Fruit fly (Drosophila melanogaster) whole organism, embryonic: ENCODE measurements around the gene CG13623.

Experiments used
- Ada2b ChIP-seq: fragments of 200-800 bp; sonication (Bioruptor generic); IDR thresholded peaks from 2 replicates; pipeline ENCODE4 v1.3.6; 2022; ENCODE audit warnings: missing biosample characterization, missing genetic modification characterization
- Aef1 ChIP-seq: fragments of 200-800 bp; sonication (Bioruptor generic); IDR thresholded peaks from 3 replicates; pipeline ENCODE4 v1.3.6; 2022; ENCODE audit warnings: missing biosample characterization, missing genetic modification characterization
- Antp ChIP-seq: fragments of 200-800 bp; sonication (Bioruptor generic); optimal IDR thresholded peaks from 3 replicates; lab custom pipeline; 2016; ENCODE audit warnings: missing biosample characterization, missing genetic modification characterization
- Asciz ChIP-seq: fragments of 200-800 bp; sonication (Bioruptor generic); optimal IDR thresholded peaks from 2 replicates; lab custom pipeline; 2017; ENCODE audit warnings: missing biosample characterization, mild to moderate bottlenecking, missing genetic modification characterization, missing genetic modification reagents
- Atf6 ChIP-seq: fragments of 200-800 bp; sonication (Bioruptor generic); IDR thresholded peaks from 2 replicates; pipeline ENCODE4 v1.3.6; 2022; ENCODE audit warnings: missing biosample characterization, missing genetic modification characterization
- CG10565 ChIP-seq: fragments of 200-800 bp; sonication (Bioruptor generic); optimal IDR thresholded peaks from 3 replicates; lab custom pipeline; 2016; ENCODE audit warnings: missing biosample characterization, mild to moderate bottlenecking, missing genetic modification characterization
- CG11560 ChIP-seq: fragments of 200-800 bp; sonication (Bioruptor generic); IDR thresholded peaks from 3 replicates; pipeline ENCODE4 v1.3.6; 2022; ENCODE audit warnings: missing biosample characterization, missing genetic modification characterization
- CG13296 ChIP-seq: fragments of 200-800 bp; sonication (Bioruptor generic); optimal IDR thresholded peaks from 3 replicates; lab custom pipeline; 2018; ENCODE audit warnings: missing biosample characterization, mild to moderate bottlenecking, missing genetic modification characterization
- CG13424 ChIP-seq: fragments of 200-800 bp; sonication (Bioruptor generic); optimal IDR thresholded peaks from 2 replicates; lab custom pipeline; 2019; ENCODE audit warnings: missing biosample characterization, mild to moderate bottlenecking, missing genetic modification characterization, moderate library complexity
- CG17359 ChIP-seq: fragments of 200-800 bp; sonication (Bioruptor generic); optimal IDR thresholded peaks from 3 replicates; lab custom pipeline; 2018; ENCODE audit warnings: missing biosample characterization, mild to moderate bottlenecking, missing genetic modification characterization, moderate library complexity
- CG18764 ChIP-seq: fragments of 200-800 bp; sonication (Bioruptor generic); optimal IDR thresholded peaks from 3 replicates; lab custom pipeline; 2016; ENCODE audit warnings: missing biosample characterization, missing genetic modification characterization
- CG30431 ChIP-seq: fragments of 200-800 bp; sonication (Bioruptor generic); optimal IDR thresholded peaks from 2 replicates; lab custom pipeline; 2017; ENCODE audit warnings: missing biosample characterization, missing genetic modification characterization
- CG31441 ChIP-seq: fragments of 200-800 bp; sonication (Bioruptor generic); IDR thresholded peaks from 2 replicates; pipeline ENCODE4 v1.3.6; 2022; ENCODE audit warnings: missing biosample characterization, missing genetic modification characterization
- CG3995 ChIP-seq: fragments of 200-800 bp; sonication (Bioruptor generic); optimal IDR thresholded peaks from 3 replicates; lab custom pipeline; 2016; ENCODE audit warnings: missing biosample characterization, missing genetic modification characterization
- CG4282 ChIP-seq: fragments of 200-800 bp; sonication (Bioruptor generic); optimal IDR thresholded peaks from 2 replicates; lab custom pipeline; 2016; ENCODE audit warnings: missing biosample characterization, missing genetic modification characterization
- CG4360 ChIP-seq: fragments of 200-800 bp; sonication (Bioruptor generic); IDR thresholded peaks from 2 replicates; pipeline ENCODE4 v1.3.6; 2022; ENCODE audit warnings: missing biosample characterization, missing genetic modification characterization
- CG43689 ChIP-seq: fragments of 200-800 bp; sonication (Bioruptor generic); IDR thresholded peaks from 2 replicates; pipeline ENCODE4 v1.3.6; 2022; ENCODE audit warnings: missing biosample characterization, missing genetic modification characterization
- CG5180 ChIP-seq: fragments of 200-800 bp; sonication (Bioruptor generic); optimal IDR thresholded peaks from 3 replicates; lab custom pipeline; 2017; ENCODE audit warnings: missing biosample characterization, missing genetic modification characterization, mild to moderate bottlenecking, moderate library complexity, missing genetic modification reagents
- CG6689 ChIP-seq: fragments of 200-800 bp; sonication (Bioruptor generic); IDR thresholded peaks from 2 replicates; pipeline ENCODE4 v1.3.6; 2022; ENCODE audit warnings: missing biosample characterization, missing genetic modification characterization
- CG7745 ChIP-seq: fragments of 200-800 bp; sonication (Bioruptor generic); optimal IDR thresholded peaks from 2 replicates; lab custom pipeline; 2018; ENCODE audit warnings: missing biosample characterization, mild to moderate bottlenecking, missing genetic modification characterization, moderate library complexity
- CG9727 ChIP-seq: fragments of 200-800 bp; sonication (Bioruptor generic); optimal IDR thresholded peaks from 3 replicates; lab custom pipeline; 2017; ENCODE audit warnings: missing biosample characterization, mild to moderate bottlenecking, missing genetic modification characterization
- CHES-1-like ChIP-seq: fragments of 200-800 bp; sonication (Bioruptor generic); optimal IDR thresholded peaks from 2 replicates; lab custom pipeline; 2016; ENCODE audit warnings: missing biosample characterization, missing genetic modification characterization
- Deaf1 ChIP-seq: fragments of 200-800 bp; optimal IDR thresholded peaks from 3 replicates; lab custom pipeline; 2019; ENCODE audit warnings: missing biosample characterization, mild to moderate bottlenecking, missing genetic modification characterization, moderate library complexity
- Dref ChIP-seq: fragments of 200-800 bp; sonication (Bioruptor generic); IDR thresholded peaks from 2 replicates; pipeline ENCODE4 v1.3.6; 2022; ENCODE audit warnings: missing biosample characterization, missing genetic modification characterization
- GATAe ChIP-seq: fragments of 200-800 bp; sonication (Bioruptor generic); conservative IDR thresholded peaks from 2 replicates; pipeline ENCODE4 v1.3.6; 2022; ENCODE audit warnings: missing biosample characterization, missing genetic modification characterization
- MBD-R2 ChIP-seq: fragments of 200-800 bp; sonication (Bioruptor generic); IDR thresholded peaks from 2 replicates; pipeline ENCODE4 v1.3.6; 2022; ENCODE audit warnings: missing biosample characterization, missing genetic modification characterization
- Meics ChIP-seq: fragments of 200-800 bp; sonication (Bioruptor generic); optimal IDR thresholded peaks from 2 replicates; lab custom pipeline; 2017; ENCODE audit warnings: missing biosample characterization, mild to moderate bottlenecking, missing genetic modification characterization
- Oli ChIP-seq: fragments of 200-800 bp; sonication (Bioruptor generic); optimal IDR thresholded peaks from 2 replicates; lab custom pipeline; 2018; ENCODE audit warnings: missing biosample characterization, mild to moderate bottlenecking, missing genetic modification characterization, moderate library complexity
- Scr ChIP-seq: fragments of 200-800 bp; sonication (Bioruptor generic); IDR thresholded peaks from 2 replicates; pipeline ENCODE4 v1.3.6; 2022; ENCODE audit warnings: missing biosample characterization, missing genetic modification characterization; ENCODE audit not compliant: partially characterized antibody
- Spps ChIP-seq: fragments of 200-800 bp; sonication (Bioruptor generic); optimal IDR thresholded peaks from 2 replicates; lab custom pipeline; 2018; ENCODE audit warnings: missing biosample characterization, mild to moderate bottlenecking, missing genetic modification characterization
- ab ChIP-seq: fragments of 200-800 bp; sonication (Bioruptor generic); optimal IDR thresholded peaks from 2 replicates; lab custom pipeline; 2016; ENCODE audit warnings: missing biosample characterization, missing genetic modification characterization
- ase ChIP-seq: fragments of 200-800 bp; sonication (Bioruptor generic); IDR thresholded peaks from 3 replicates; pipeline ENCODE4 v1.3.6; 2022; ENCODE audit warnings: missing biosample characterization, missing genetic modification characterization
- ato ChIP-seq: fragments of 200-800 bp; sonication (Bioruptor generic); IDR thresholded peaks from 2 replicates; pipeline ENCODE4 v1.3.6; 2022; ENCODE audit warnings: missing biosample characterization, missing genetic modification characterization; ENCODE audit not compliant: partially characterized antibody
- da ChIP-seq: fragments of 200-800 bp; sonication (Bioruptor generic); optimal IDR thresholded peaks from 2 replicates; lab custom pipeline; 2016; ENCODE audit warnings: missing biosample characterization, missing genetic modification characterization
- ems ChIP-seq: fragments of 200-800 bp; sonication (Bioruptor generic); optimal IDR thresholded peaks from 3 replicates; lab custom pipeline; 2016; ENCODE audit warnings: missing biosample characterization, missing genetic modification characterization
- fd3F ChIP-seq: fragments of 200-800 bp; sonication (Bioruptor generic); optimal IDR thresholded peaks from 2 replicates; lab custom pipeline; 2018; ENCODE audit warnings: missing biosample characterization, mild to moderate bottlenecking, missing genetic modification characterization, moderate library complexity
- fru ChIP-seq: fragments of >200 bp; optimal IDR thresholded peaks from 2 replicates; lab custom pipeline; 2017
- jigr1 ChIP-seq: fragments of 200-800 bp; sonication (Bioruptor generic); IDR thresholded peaks from 3 replicates; pipeline ENCODE4 v1.3.6; 2022; ENCODE audit warnings: missing biosample characterization, missing genetic modification characterization
- nmo ChIP-seq: fragments of 200-800 bp; sonication (Bioruptor generic); optimal IDR thresholded peaks from 2 replicates; lab custom pipeline; 2018; ENCODE audit warnings: missing biosample characterization, mild to moderate bottlenecking, missing genetic modification characterization, moderate library complexity
- oc ChIP-seq: fragments of 200-800 bp; sonication (Bioruptor generic); optimal IDR thresholded peaks from 2 replicates; lab custom pipeline; 2018; ENCODE audit warnings: missing biosample characterization, mild to moderate bottlenecking, missing genetic modification characterization, moderate library complexity
- p53 ChIP-seq: fragments of 200-800 bp; sonication (Bioruptor generic); optimal IDR thresholded peaks from 2 replicates; lab custom pipeline; 2016; ENCODE audit warnings: missing biosample characterization, missing genetic modification characterization
- pho ChIP-seq: fragments of 200-800 bp; sonication (Bioruptor generic); optimal IDR thresholded peaks from 2 replicates; lab custom pipeline; 2016; ENCODE audit warnings: missing biosample characterization, missing genetic modification characterization
- rib ChIP-seq: fragments of 200-800 bp; sonication (Bioruptor generic); IDR thresholded peaks from 2 replicates; pipeline ENCODE4 v1.3.6; 2022; ENCODE audit warnings: missing biosample characterization, missing genetic modification characterization
- ro ChIP-seq: fragments of 200-800 bp; sonication (Bioruptor generic); IDR thresholded peaks from 2 replicates; pipeline ENCODE4 v1.3.6; 2022; ENCODE audit warnings: missing biosample characterization, missing genetic modification characterization
- schlank ChIP-seq: fragments of 200-800 bp; sonication (Bioruptor generic); optimal IDR thresholded peaks from 2 replicates; lab custom pipeline; 2018; ENCODE audit warnings: missing biosample characterization, mild to moderate bottlenecking, missing genetic modification characterization
- scrt ChIP-seq: fragments of 200-800 bp; sonication (Bioruptor generic); optimal IDR thresholded peaks from 2 replicates; lab custom pipeline; 2018; ENCODE audit warnings: missing biosample characterization, mild to moderate bottlenecking, missing genetic modification characterization, moderate library complexity
- slou ChIP-seq: fragments of 200-800 bp; sonication (Bioruptor generic); optimal IDR thresholded peaks from 3 replicates; lab custom pipeline; 2016; ENCODE audit warnings: missing biosample characterization, missing genetic modification characterization
- tup ChIP-seq: fragments of 200-800 bp; sonication (Bioruptor generic); optimal IDR thresholded peaks from 2 replicates; lab custom pipeline; 2016; ENCODE audit warnings: missing biosample characterization, mild to moderate bottlenecking, missing genetic modification characterization, moderate library complexity
- unc-4 ChIP-seq: fragments of 200-800 bp; sonication (Bioruptor generic); IDR thresholded peaks from 2 replicates; pipeline ENCODE4 v1.3.6; 2022; ENCODE audit warnings: missing biosample characterization, missing genetic modification characterization; ENCODE audit not compliant: partially characterized antibody
- unpg ChIP-seq: fragments of 200-800 bp; sonication (Bioruptor generic); optimal IDR thresholded peaks from 3 replicates; lab custom pipeline; 2018; ENCODE audit warnings: missing biosample characterization, mild to moderate bottlenecking, missing genetic modification characterization, moderate library complexity

CG13623 gene

DNA sequence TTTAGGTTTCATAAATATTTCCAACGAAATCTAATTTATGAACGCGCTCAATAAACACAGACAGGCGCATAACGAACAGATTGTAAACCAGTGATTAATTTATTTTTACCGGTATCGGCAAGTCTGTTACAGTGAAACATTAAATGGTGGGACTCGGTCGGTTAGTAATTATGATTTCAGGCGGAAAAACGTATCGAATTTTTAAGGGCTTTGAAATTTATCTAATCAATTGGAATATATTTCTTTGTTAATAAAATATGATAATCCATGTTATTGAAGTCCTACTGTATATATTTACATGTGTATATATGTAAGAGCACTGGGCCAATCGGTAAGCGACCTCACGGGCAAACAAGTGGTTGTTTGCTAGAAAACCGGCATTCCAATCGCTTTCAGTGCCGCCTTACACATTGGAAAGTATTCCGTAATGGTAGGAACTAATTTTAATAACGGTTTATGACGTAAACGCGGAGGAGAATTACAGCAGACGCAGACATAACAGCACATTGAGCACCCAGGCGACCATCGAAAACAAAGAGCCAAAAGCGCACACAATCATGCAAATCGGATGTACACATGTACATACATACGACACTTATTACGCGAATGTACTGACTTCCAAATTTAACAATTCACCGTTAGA lies 12.8 kb upstream of the CG13623 start (continued):
- peak; percentile 2 for TF ChIP-seq CG5180 (GFP tag; lab: Kevin White, UChicago)
- no peak for TF ChIP-seq scrt (GFP tag; lab: Kevin White, UChicago)
- TF ChIP-seq schlank, result peak; percentile 83
- peak; percentile 95 for TF ChIP-seq Oli (tag; lab: Kevin White, UChicago)
- no peak for TF ChIP-seq CG7745
- peak; percentile 96 for TF ChIP-seq rib (GFP tag; lab: Robert Waterston, UW)
- TF ChIP-seq fd3F (GFP tag; lab: Kevin White, UChicago), result peak; percentile 97
- TF ChIP-seq CG6689, result peak; percentile 93
- TF ChIP-seq fru (lab: Kevin White, UChicago), result no peak
- TF ChIP-seq CHES-1-like (GFP tag; lab: Kevin White, UChicago), result peak; percentile 70
- TF ChIP-seq CG13296 (GFP tag; lab: Kevin White, UChicago), result peak; percentile 92
- TF ChIP-seq MBD-R2 (GFP tag; lab: Robert Waterston, UW), result peak; percentile 92
- peak; percentile 77 for TF ChIP-seq CG30431
- TF ChIP-seq unc-4, result no peak
- TF ChIP-seq CG9727, result peak; percentile 88
- TF ChIP-seq CG4360 (GFP tag; lab: Robert Waterston, UW), result peak; percentile 55; the same call in 1 of the 2 replicates
- peak; percentile 95 for TF ChIP-seq CG43689 (GFP tag; lab: Robert Waterston, UW)
- TF ChIP-seq unpg, result peak; percentile 93
- no peak for TF ChIP-seq Deaf1
- peak; percentile 55 for TF ChIP-seq CG4282 (GFP tag; lab: Kevin White, UChicago)
- TF ChIP-seq Meics (GFP tag; lab: Kevin White, UChicago), result peak; percentile 91
- peak; percentile 17 for TF ChIP-seq p53 (GFP tag; lab: Kevin White, UChicago)
- peak; percentile 66 for TF ChIP-seq Antp (GFP tag; lab: Kevin White, UChicago)
- TF ChIP-seq CG11560 (tag; lab: Robert Waterston, UW), result peak; percentile 75; the same call in 2 of the 3 replicates
- peak; percentile 78 for TF ChIP-seq da (GFP tag; lab: Kevin White, UChicago)
- TF ChIP-seq CG10565 (GFP tag; lab: Kevin White, UChicago), result peak; percentile 24
- peak; percentile 85 for TF ChIP-seq tup (GFP tag; lab: Kevin White, UChicago)
- TF ChIP-seq Dref (GFP tag; lab: Robert Waterston, UW), result peak; percentile 35
- TF ChIP-seq CG17359 (tag; lab: Kevin White, UChicago), result peak; percentile 85
- peak; percentile 93 for TF ChIP-seq ase (GFP tag; lab: Robert Waterston, UW)
- peak; percentile 96 for TF ChIP-seq GATAe (GFP tag; lab: Robert Waterston, UW)
- peak; percentile 43 for TF ChIP-seq CG3995
- TF ChIP-seq jigr1 (GFP tag; lab: Robert Waterston, UW), result peak; percentile 75; the same call in 2 of the 3 replicates
- peak; percentile 96 for TF ChIP-seq CG13424
- TF ChIP-seq Aef1 (GFP tag; lab: Robert Waterston, UW), result peak; percentile 95
- TF ChIP-seq CG18764 (GFP tag; lab: Kevin White, UChicago), result peak; percentile 58
- TF ChIP-seq Scr (GFP tag; lab: Robert Waterston, UW), result no peak
- TF ChIP-seq CG31441 (GFP tag; lab: Robert Waterston, UW), result no peak; the same call in 1 of the 2 replicates
- no peak for TF ChIP-seq ato (GFP tag; lab: Robert Waterston, UW)
- peak; percentile 91 for TF ChIP-seq Asciz (GFP tag; lab: Kevin White, UChicago)
- TF ChIP-seq ro, result peak; percentile 71
- peak; percentile 74 for TF ChIP-seq ab (GFP tag; lab: Kevin White, UChicago)
- peak; percentile 51 for TF ChIP-seq slou (GFP tag; lab: Kevin White, UChicago)
- peak; percentile 88 for TF ChIP-seq pho (GFP tag; lab: Kevin White, UChicago)
- peak; percentile 91 for TF ChIP-seq ems
- peak; percentile 31 for TF ChIP-seq Spps (tag; lab: Kevin White, UChicago)
- TF ChIP-seq Atf6 (GFP tag; lab: Robert Waterston, UW), result peak; percentile 98
- TF ChIP-seq nmo, result peak; percentile 92
- peak; percentile 94 for TF ChIP-seq oc (tag; lab: Kevin White, UChicago)
- TF ChIP-seq Ada2b (GFP tag; lab: Robert Waterston, UW), result peak; percentile 95
